Fruit fly (Drosophila melanogaster): ENCODE data around the gene by.

The by gene

dm6 chr3R:9532437-9533180, at the start of gene by:
Gene by, minus strand, starts transcription at chr3R:9533011.
- TF ChIP-seq CG8478 (optimal IDR thresholded peaks at IDR 0.05), result no peak
- TF ChIP-seq psq (optimal IDR thresholded peaks at IDR 0.05), result no peak
- peak; percentile 73 for TF ChIP-seq Dll (optimal IDR thresholded peaks at IDR 0.05)

- TF ChIP-seq usp (GFP tag; optimal IDR thresholded peaks at IDR 0.05) (no peak), CG8478 (optimal IDR thresholded peaks at IDR 0.05) (no peak), psq (optimal IDR thresholded peaks at IDR 0.05) (no peak), pan (optimal IDR thresholded peaks at IDR 0.05) (no peak), EcR (GFP tag; optimal IDR thresholded peaks at IDR 0.05) (no peak), Dll (optimal IDR thresholded peaks at IDR 0.05) (no peak)
These were observed 49.2 kb upstream of the by start for dm6 chr3R:9581973-9582372.

DNA sequence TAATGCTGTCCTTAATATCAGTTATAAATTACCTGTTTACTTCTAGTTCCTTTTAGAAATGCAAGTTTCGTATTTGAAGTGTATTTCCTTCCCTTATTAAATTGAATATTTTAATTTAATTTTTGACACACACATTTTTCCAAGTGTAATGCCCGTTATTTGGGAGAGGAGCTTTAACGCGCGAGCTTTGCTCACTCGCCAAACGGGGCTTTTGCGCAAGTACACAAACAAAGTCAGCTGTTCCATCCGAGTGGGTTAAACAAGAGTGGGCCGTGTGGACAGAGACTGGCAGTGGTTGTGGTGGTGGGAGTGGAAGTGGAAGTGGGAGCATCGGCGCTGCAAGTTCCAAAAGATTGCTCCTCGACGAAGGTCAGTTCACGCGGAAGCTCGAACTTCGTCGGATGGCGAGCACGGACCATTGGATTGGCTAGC, 48.3 kb upstream of the by start, which contains the start of gene CG8301:
Gene CG8301 (plus strand): TSS at position 218 of the 432 bp plus-strand sequence.
- TF ChIP-seq pan (optimal IDR thresholded peaks at IDR 0.05) (no peak), CG8478 (optimal IDR thresholded peaks at IDR 0.05) (no peak), EcR (GFP tag; optimal IDR thresholded peaks at IDR 0.05) (no peak)

DNA sequence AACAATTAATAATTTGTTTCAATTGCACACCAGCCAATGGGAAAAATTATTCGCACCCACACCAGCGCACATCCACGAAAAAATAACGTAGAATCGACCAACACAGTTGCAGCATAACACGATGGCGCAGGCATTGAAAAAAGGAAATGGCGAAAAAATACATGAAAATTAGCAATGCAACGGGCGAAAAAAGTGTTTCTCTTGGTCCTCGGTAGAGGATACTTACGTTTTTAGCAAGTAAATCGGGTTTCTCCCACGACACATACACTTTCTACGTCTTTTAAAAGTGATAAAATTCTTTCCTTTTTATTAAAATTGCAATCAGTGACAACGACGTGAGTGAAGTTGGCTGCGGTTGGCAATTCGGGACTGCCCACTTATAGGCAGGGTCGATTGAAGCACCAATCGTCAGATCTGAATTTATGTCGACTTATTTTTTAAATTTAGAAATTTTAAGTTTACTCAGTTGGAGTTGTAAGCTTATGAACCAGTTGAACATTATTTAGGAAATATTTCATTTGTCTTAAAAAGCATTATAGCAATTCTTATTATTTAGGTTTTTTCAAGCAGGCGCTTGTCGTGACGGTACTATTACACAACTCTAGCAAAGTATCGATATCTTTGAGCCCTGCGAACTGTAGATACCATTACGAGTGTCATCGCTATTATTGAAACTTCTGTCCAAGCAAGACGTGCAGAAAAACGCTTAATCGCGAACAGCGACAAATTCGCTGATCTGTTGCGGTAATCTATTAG, 44.7 kb upstream of the by start, which contains the start of the genes Kap-alpha3 and Son:
Gene Kap-alpha3 (minus strand): TSS at position 352 of the 756 bp plus-strand sequence.
Gene Son (plus strand): TSS at position 661 of the 756 bp plus-strand sequence.
- no peak for TF ChIP-seq pan (optimal IDR thresholded peaks at IDR 0.05)
- no peak for TF ChIP-seq EcR (GFP tag; optimal IDR thresholded peaks at IDR 0.05)
- no peak for TF ChIP-seq psq (optimal IDR thresholded peaks at IDR 0.05)
- no peak for TF ChIP-seq CG8478 (optimal IDR thresholded peaks at IDR 0.05)
- TF ChIP-seq usp (GFP tag; optimal IDR thresholded peaks at IDR 0.05), result no peak
- no peak for TF ChIP-seq Dll (optimal IDR thresholded peaks at IDR 0.05)

- TF ChIP-seq pan (optimal IDR thresholded peaks at IDR 0.05), result no peak
- no peak for TF ChIP-seq EcR (GFP tag; optimal IDR thresholded peaks at IDR 0.05)
- no peak for TF ChIP-seq CG8478 (optimal IDR thresholded peaks at IDR 0.05)
- TF ChIP-seq Dll (optimal IDR thresholded peaks at IDR 0.05), result no peak
- TF ChIP-seq psq (optimal IDR thresholded peaks at IDR 0.05), result no peak
- no peak for TF ChIP-seq usp (GFP tag; optimal IDR thresholded peaks at IDR 0.05)
These were observed 41.2 kb upstream of the by start, which contains the start of gene CG9399 for dm6 chr3R:9573812-9574587. Gene CG9399, minus strand, starts transcription at chr3R:9574211.

DNA sequence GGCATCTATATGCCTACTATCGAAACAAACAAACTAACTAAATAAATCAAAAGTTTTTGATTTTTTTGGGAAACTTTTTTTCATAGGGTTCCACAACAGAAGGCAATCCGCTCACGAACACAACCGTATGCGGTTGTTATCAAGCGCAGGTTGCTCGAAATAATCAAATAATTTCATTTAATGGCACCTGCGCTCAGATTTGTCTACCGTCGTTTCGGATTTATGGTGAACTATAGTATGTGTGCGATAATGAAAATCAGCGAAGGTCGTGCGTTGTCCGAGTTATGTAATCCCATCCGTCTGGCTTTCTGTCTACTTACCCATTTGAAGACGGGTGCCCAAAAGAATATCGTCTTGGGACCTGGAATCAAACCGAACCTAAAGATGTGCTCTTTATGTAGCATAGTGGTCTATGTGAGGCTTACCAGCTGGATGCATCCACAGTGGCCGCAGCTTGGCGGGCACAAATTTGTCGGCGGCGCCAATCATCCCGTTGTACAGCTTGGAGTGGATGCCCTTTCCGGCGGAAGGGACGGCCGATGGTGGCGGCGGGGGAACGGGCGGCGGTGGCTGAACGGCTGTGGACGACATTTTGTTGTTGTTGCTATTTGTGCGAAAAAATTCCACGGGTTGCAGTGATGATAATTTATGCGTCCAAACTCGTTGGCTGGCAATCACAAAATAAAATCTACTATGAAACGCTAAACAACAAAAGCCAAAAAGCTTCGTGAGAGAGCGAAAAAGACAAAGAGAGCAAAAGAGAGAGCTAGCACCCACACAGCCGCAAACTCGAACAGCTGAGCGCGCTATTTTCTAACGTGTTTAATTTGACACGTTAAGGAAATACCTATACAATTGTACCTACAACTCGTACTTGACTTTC, 40.4 kb upstream of the by start:
- TF ChIP-seq CG8478 (optimal IDR thresholded peaks at IDR 0.05) (no peak), EcR (GFP tag; optimal IDR thresholded peaks at IDR 0.05) (no peak), psq (optimal IDR thresholded peaks at IDR 0.05) (no peak), Dll (optimal IDR thresholded peaks at IDR 0.05) (no peak), usp (GFP tag; optimal IDR thresholded peaks at IDR 0.05) (no peak), pan (optimal IDR thresholded peaks at IDR 0.05) (no peak)

dm6 chr3R:9571523-9571922, 38.7 kb upstream of the by start, which contains the start of gene CG9396:
Gene CG9396, minus strand, starts transcription at chr3R:9571623.
- TF ChIP-seq EcR (GFP tag; optimal IDR thresholded peaks at IDR 0.05) (no peak), Dll (optimal IDR thresholded peaks at IDR 0.05) (no peak), psq (optimal IDR thresholded peaks at IDR 0.05) (no peak), CG8478 (optimal IDR thresholded peaks at IDR 0.05) (no peak), usp (GFP tag; optimal IDR thresholded peaks at IDR 0.05) (no peak), pan (optimal IDR thresholded peaks at IDR 0.05) (no peak)

- TF ChIP-seq psq (optimal IDR thresholded peaks at IDR 0.05) (no peak), pan (optimal IDR thresholded peaks at IDR 0.05) (no peak), CG8478 (optimal IDR thresholded peaks at IDR 0.05) (no peak), Dll (optimal IDR thresholded peaks at IDR 0.05) (no peak), EcR (GFP tag; optimal IDR thresholded peaks at IDR 0.05) (no peak), usp (GFP tag; optimal IDR thresholded peaks at IDR 0.05) (no peak)
These were observed 37.8 kb upstream of the by start for dm6 chr3R:9570657-9571056.

DNA sequence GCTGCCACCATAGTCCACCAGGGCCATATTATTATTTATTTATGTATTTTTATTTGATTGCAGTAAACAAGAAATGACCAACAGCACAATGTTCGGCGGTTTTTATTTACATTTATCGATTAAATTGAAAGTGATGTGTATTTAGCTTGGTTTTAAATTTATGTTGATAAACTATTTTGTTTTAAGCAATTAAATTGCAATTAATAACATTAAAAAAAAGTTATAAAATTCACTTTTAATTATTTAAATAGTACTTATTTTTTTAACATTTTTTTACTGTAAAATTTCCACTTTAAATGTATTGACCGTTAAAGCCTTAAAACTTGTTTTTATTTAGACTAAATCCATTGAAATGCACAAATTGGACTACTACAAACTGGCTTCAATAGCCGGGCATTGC, 37.3 kb upstream of the by start, which contains the start of gene CG16790:
Gene CG16790 (minus strand): TSS at position 101 of the 400 bp plus-strand sequence.
- no peak for TF ChIP-seq CG8478 (optimal IDR thresholded peaks at IDR 0.05)
- TF ChIP-seq pan (optimal IDR thresholded peaks at IDR 0.05), result no peak
- TF ChIP-seq usp (GFP tag; optimal IDR thresholded peaks at IDR 0.05), result no peak
- TF ChIP-seq Dll (optimal IDR thresholded peaks at IDR 0.05), result no peak
- TF ChIP-seq psq (optimal IDR thresholded peaks at IDR 0.05), result no peak
- TF ChIP-seq EcR (GFP tag; optimal IDR thresholded peaks at IDR 0.05), result no peak

DNA sequence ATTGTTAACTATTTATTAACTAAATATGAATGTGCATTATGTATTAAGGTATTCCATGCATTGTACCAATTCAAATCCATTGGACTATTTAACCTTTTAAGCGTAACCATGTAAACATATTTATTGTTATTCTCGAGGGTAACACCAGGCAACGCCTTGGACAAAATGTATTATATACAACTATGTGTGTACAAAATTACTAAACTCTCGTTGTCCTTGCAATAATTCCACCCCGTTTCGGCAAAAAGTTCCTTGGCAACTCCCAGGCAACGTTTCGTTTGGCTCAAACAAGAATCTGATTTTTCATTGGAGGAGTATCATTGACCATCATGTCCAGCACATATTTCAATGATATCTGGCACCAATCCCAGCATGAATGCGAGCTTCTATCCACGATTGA, 33.1 kb upstream of the by start, which contains the start of gene CG16789:
Gene CG16789 (plus strand): TSS at position 301 of the 400 bp plus-strand sequence.
- TF ChIP-seq EcR (GFP tag; optimal IDR thresholded peaks at IDR 0.05) (no peak), usp (GFP tag; optimal IDR thresholded peaks at IDR 0.05) (no peak), Dll (optimal IDR thresholded peaks at IDR 0.05) (no peak), CG8478 (optimal IDR thresholded peaks at IDR 0.05) (no peak), pan (optimal IDR thresholded peaks at IDR 0.05) (no peak), psq (optimal IDR thresholded peaks at IDR 0.05) (no peak)
